Worm (Caenorhabditis elegans): Measurements from ENCODE around the gene F57B1.1.

DNA sequence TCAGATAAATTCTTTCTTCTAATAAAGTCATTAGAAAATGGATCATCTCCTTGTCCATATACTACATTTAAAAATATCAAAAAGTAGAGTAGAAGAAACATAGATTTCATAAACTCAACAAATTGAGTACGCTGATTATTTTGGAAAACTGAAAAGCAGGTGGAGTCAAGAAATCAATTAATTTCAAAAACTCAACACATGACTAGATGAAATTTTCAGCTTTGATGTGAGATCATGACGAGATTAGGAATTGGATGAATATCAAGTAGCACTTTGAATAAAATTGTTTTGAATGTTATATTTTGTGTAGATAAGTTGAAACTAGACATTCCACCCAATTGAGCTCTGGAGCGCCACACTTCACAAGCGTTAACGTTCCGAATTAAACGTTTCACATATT lies at the start of gene F57B1.1:
- TF ChIP-seq dpl-1 (GFP tag; optimal IDR thresholded peaks at IDR 0.05) (no peak), snpc-1.1 (tag; optimal IDR thresholded peaks at IDR 0.05; ENCODE audit: insufficient read depth) (no peak), F52B5.7 (tag; optimal IDR thresholded peaks at IDR 0.05) (no peak), nhr-80 (tag; optimal IDR thresholded peaks at IDR 0.05) (no peak), snpc-4 (GFP tag; optimal IDR thresholded peaks at IDR 0.05) (no peak), snpc-4 (tag; optimal IDR thresholded peaks at IDR 0.05) (no peak), Y79H2A.3 (GFP tag; conservative IDR thresholded peaks at IDR 0.05) (no peak), unc-62 (GFP tag; optimal IDR thresholded peaks at IDR 0.05) (no peak), ZK185.1 (tag; optimal IDR thresholded peaks at IDR 0.05; ENCODE audit: poor library complexity, severe bottlenecking) (no peak), pha-4 (tag; optimal IDR thresholded peaks at IDR 0.05) (no peak), lin-35 (GFP tag; optimal IDR thresholded peaks at IDR 0.05) (no peak), ama-1 (optimal IDR thresholded peaks at IDR 0.05) (no peak), ama-1 (GFP tag; optimal IDR thresholded peaks at IDR 0.05) (no peak)

All from whole organism, young adult.